Worm (Caenorhabditis elegans) whole organism, midembryonic: ENCODE data around the gene klp-12.

Experiments
- cog-1 ChIP-seq: sonication (generic microtip); optimal IDR thresholded peaks from 2 replicates; lab custom pipeline; 2016; ENCODE audit warnings: missing genetic modification characterization, missing compliant biosample characterization
- flt-1 ChIP-seq: fragments of 200-800 bp; sonication (Bioruptor generic); IDR thresholded peaks from 2 replicates; pipeline ENCODE4 v1.3.6; 2022; ENCODE audit warnings: missing genetic modification characterization, missing compliant biosample characterization
- klf-2 ChIP-seq: fragments of 200-800 bp; sonication (Bioruptor generic); conservative IDR thresholded peaks from 2 replicates; pipeline ENCODE4 v1.3.6; 2022; ENCODE audit warnings: missing genetic modification reagents, missing genetic modification characterization, missing compliant biosample characterization
- med-1 ChIP-seq: sonication (generic microtip); optimal IDR thresholded peaks from 2 replicates; lab custom pipeline; 2017; ENCODE audit warnings: missing genetic modification characterization, mild to moderate bottlenecking, missing compliant biosample characterization, antibody characterized with exemption, missing genetic modification reagents; ENCODE audit not compliant: insufficient read depth
- ref-1 ChIP-seq: fragments of 200-800 bp; sonication (Bioruptor generic); conservative IDR thresholded peaks from 2 replicates; pipeline ENCODE4 v1.3.6; 2022; ENCODE audit warnings: missing genetic modification reagents, missing genetic modification characterization, missing compliant biosample characterization
- tab-1 ChIP-seq: fragments of 200-800 bp; sonication (Bioruptor generic); IDR thresholded peaks from 2 replicates; pipeline ENCODE4 v1.3.6; 2022; ENCODE audit warnings: missing genetic modification characterization, missing compliant biosample characterization
- ztf-23 ChIP-seq: fragments of 200-800 bp; sonication (Bioruptor generic); IDR thresholded peaks from 2 replicates; pipeline ENCODE4 v1.3.6; 2022; ENCODE audit warnings: missing genetic modification reagents, missing genetic modification characterization, missing compliant biosample characterization
- ztf-29 ChIP-seq: fragments of 200-800 bp; sonication (Bioruptor generic); IDR thresholded peaks from 2 replicates; pipeline ENCODE4 v1.3.6; 2022; ENCODE audit warnings: missing genetic modification reagents, missing genetic modification characterization, missing compliant biosample characterization

ce11 chrIV:11372366-11372997 lies 12.8 kb upstream of the klp-12 start, which contains the start of gene cbd-1:
- TF ChIP-seq ztf-29, result no peak
- TF ChIP-seq ref-1 (GFP tag; lab: Robert Waterston, UW), result no peak
- TF ChIP-seq cog-1, result no peak
- TF ChIP-seq tab-1 (GFP tag; lab: Robert Waterston, UW), result no peak
- TF ChIP-seq flt-1, result no peak
- TF ChIP-seq ztf-23 (GFP tag; lab: Robert Waterston, UW), result no peak
- TF ChIP-seq med-1 (GFP tag; lab: Kevin White, UChicago), result no peak
- no peak for TF ChIP-seq klf-2
